Fruit fly (Drosophila melanogaster) whole organism, embryonic: ENCODE results near the gene CG31717.
A peak's percentile ranks its signal among the peaks of the same experiment; 100 is the strongest.

Experiments
- CG10267 ChIP-seq: fragments of 200-800 bp; sonication (Bioruptor generic); optimal IDR thresholded peaks from 2 replicates; lab custom pipeline; 2018; ENCODE audit warnings: missing biosample characterization, mild to moderate bottlenecking, missing genetic modification characterization, moderate library complexity
- CG13894 ChIP-seq: fragments of 200-800 bp; sonication (Bioruptor generic); optimal IDR thresholded peaks from 3 replicates; lab custom pipeline; 2018; ENCODE audit warnings: missing biosample characterization, mild to moderate bottlenecking, missing genetic modification characterization, moderate library complexity
- CG1647 ChIP-seq: fragments of 200-800 bp; sonication (Bioruptor generic); optimal IDR thresholded peaks from 3 replicates; lab custom pipeline; 2016; ENCODE audit warnings: missing biosample characterization, missing genetic modification characterization
- CG17361 ChIP-seq: fragments of 200-800 bp; sonication (Bioruptor generic); IDR thresholded peaks from 3 replicates; pipeline ENCODE4 v1.3.6; 2022; ENCODE audit warnings: missing biosample characterization, missing genetic modification characterization
- CG17802 ChIP-seq: fragments of 200-800 bp; sonication (Bioruptor generic); optimal IDR thresholded peaks from 2 replicates; lab custom pipeline; 2018; ENCODE audit warnings: missing biosample characterization, mild to moderate bottlenecking, missing genetic modification characterization, moderate library complexity
- CG18262 ChIP-seq: fragments of 200-800 bp; optimal IDR thresholded peaks from 3 replicates; lab custom pipeline; 2019; ENCODE audit warnings: missing biosample characterization, mild to moderate bottlenecking, missing genetic modification characterization, moderate library complexity
- CG2199 ChIP-seq: fragments of 200-800 bp; sonication (Bioruptor generic); IDR thresholded peaks from 3 replicates; pipeline ENCODE4 v1.3.6; 2022; ENCODE audit warnings: missing biosample characterization, missing genetic modification characterization
- CG30020 ChIP-seq: fragments of 200-800 bp; optimal IDR thresholded peaks from 2 replicates; lab custom pipeline; 2019; ENCODE audit warnings: missing biosample characterization, mild to moderate bottlenecking, missing genetic modification characterization, moderate library complexity
- CG3995 ChIP-seq: fragments of 200-800 bp; sonication (Bioruptor generic); optimal IDR thresholded peaks from 3 replicates; lab custom pipeline; 2016; ENCODE audit warnings: missing biosample characterization, missing genetic modification characterization
- CG8924 ChIP-seq: fragments of 200-800 bp; optimal IDR thresholded peaks from 3 replicates; lab custom pipeline; 2019; ENCODE audit warnings: missing biosample characterization, mild to moderate bottlenecking, missing genetic modification characterization, moderate library complexity
- CG8944 ChIP-seq: fragments of 200-800 bp; sonication (Bioruptor generic); optimal IDR thresholded peaks from 3 replicates; lab custom pipeline; 2016; ENCODE audit warnings: missing biosample characterization, missing genetic modification characterization
- CG9797 ChIP-seq: fragments of 200-800 bp; sonication (Bioruptor generic); optimal IDR thresholded peaks from 3 replicates; lab custom pipeline; 2018; ENCODE audit warnings: missing biosample characterization, mild to moderate bottlenecking, missing genetic modification characterization
- Chrac-16 ChIP-seq: fragments of 200-800 bp; sonication (Bioruptor generic); optimal IDR thresholded peaks from 3 replicates; lab custom pipeline; 2016; ENCODE audit warnings: missing biosample characterization, missing genetic modification characterization
- CrebB ChIP-seq: fragments of 200-800 bp; sonication (Bioruptor generic); optimal IDR thresholded peaks from 3 replicates; lab custom pipeline; 2018; ENCODE audit warnings: missing biosample characterization, mild to moderate bottlenecking, missing genetic modification characterization
- Dbx ChIP-seq: fragments of 200-800 bp; sonication (Bioruptor generic); IDR thresholded peaks from 3 replicates; pipeline ENCODE4 v1.3.6; 2022; ENCODE audit warnings: missing biosample characterization, missing genetic modification characterization
- Deaf1 ChIP-seq: fragments of 200-800 bp; optimal IDR thresholded peaks from 3 replicates; lab custom pipeline; 2019; ENCODE audit warnings: missing biosample characterization, mild to moderate bottlenecking, missing genetic modification characterization, moderate library complexity
- Dek ChIP-seq: fragments of 200-800 bp; sonication (Bioruptor generic); optimal IDR thresholded peaks from 3 replicates; lab custom pipeline; 2019; ENCODE audit warnings: missing biosample characterization, mild to moderate bottlenecking, missing genetic modification characterization, moderate library complexity
- Dll ChIP-seq: fragments of 200-800 bp; sonication (Bioruptor generic); IDR thresholded peaks from 4 replicates; pipeline ENCODE4 v1.3.6; 2022; ENCODE audit warnings: missing biosample characterization, missing genetic modification characterization; ENCODE audit not compliant: partially characterized antibody
- Dp ChIP-seq: fragments of 200-800 bp; sonication (Bioruptor generic); optimal IDR thresholded peaks from 2 replicates; lab custom pipeline; 2018; ENCODE audit warnings: missing biosample characterization, mild to moderate bottlenecking, missing genetic modification characterization, moderate library complexity
- Fer1 ChIP-seq: fragments of 200-800 bp; sonication (Bioruptor generic); optimal IDR thresholded peaks from 2 replicates; lab custom pipeline; 2017; ENCODE audit warnings: missing biosample characterization, mild to moderate bottlenecking, missing genetic modification characterization
- Fer2 ChIP-seq: fragments of 200-800 bp; sonication (Bioruptor generic); optimal IDR thresholded peaks from 2 replicates; lab custom pipeline; 2018; ENCODE audit warnings: missing biosample characterization, mild to moderate bottlenecking, missing genetic modification characterization, moderate library complexity
- Lhr ChIP-seq: fragments of 200-800 bp; sonication (Bioruptor generic); optimal IDR thresholded peaks from 3 replicates; lab custom pipeline; 2017; ENCODE audit warnings: mild to moderate bottlenecking, missing biosample characterization, missing genetic modification reagents, missing genetic modification characterization
- MBD-R2 ChIP-seq: fragments of 200-800 bp; sonication (Bioruptor generic); IDR thresholded peaks from 2 replicates; pipeline ENCODE4 v1.3.6; 2022; ENCODE audit warnings: missing biosample characterization, missing genetic modification characterization
- MTF-1 ChIP-seq: fragments of 200-800 bp; sonication (Bioruptor generic); optimal IDR thresholded peaks from 2 replicates; lab custom pipeline; 2018; ENCODE audit warnings: missing biosample characterization, mild to moderate bottlenecking, missing genetic modification characterization, borderline replicate concordance
- Med ChIP-seq: fragments of 200-800 bp; sonication (Bioruptor generic); peaks from one replicate; lab custom pipeline; 2016; ENCODE audit warnings: missing biosample characterization, missing genetic modification characterization, mild to moderate bottlenecking, inconsistent platforms, moderate library complexity
- PHDP ChIP-seq: fragments of 200-800 bp; sonication (Bioruptor generic); optimal IDR thresholded peaks from 3 replicates; lab custom pipeline; 2018; ENCODE audit warnings: missing biosample characterization, mild to moderate bottlenecking, missing genetic modification characterization, moderate library complexity
- Spps ChIP-seq: fragments of 200-800 bp; sonication (Bioruptor generic); optimal IDR thresholded peaks from 2 replicates; lab custom pipeline; 2018; ENCODE audit warnings: missing biosample characterization, mild to moderate bottlenecking, missing genetic modification characterization
- TFAM ChIP-seq: fragments of 200-800 bp; sonication (Bioruptor generic); optimal IDR thresholded peaks from 2 replicates; lab custom pipeline; 2017; ENCODE audit warnings: missing biosample characterization, missing genetic modification characterization, inconsistent platforms
- btn ChIP-seq: fragments of 200-800 bp; sonication (Bioruptor generic); optimal IDR thresholded peaks from 2 replicates; lab custom pipeline; 2016; ENCODE audit warnings: missing biosample characterization, missing genetic modification characterization
- cg ChIP-seq: fragments of 200-800 bp; sonication (Bioruptor generic); optimal IDR thresholded peaks from 3 replicates; lab custom pipeline; 2019; ENCODE audit warnings: missing biosample characterization, mild to moderate bottlenecking, missing genetic modification characterization, moderate library complexity
- chn ChIP-seq: fragments of 200-800 bp; sonication (Bioruptor generic); optimal IDR thresholded peaks from 2 replicates; lab custom pipeline; 2016; ENCODE audit warnings: missing biosample characterization, missing genetic modification characterization
- dysf ChIP-seq: fragments of 200-800 bp; sonication (Bioruptor generic); IDR thresholded peaks from 3 replicates; pipeline ENCODE4 v1.3.6; 2022; ENCODE audit warnings: missing biosample characterization, missing genetic modification characterization
- esg ChIP-seq: fragments of 200-800 bp; sonication (Bioruptor generic); conservative IDR thresholded peaks from 2 replicates; pipeline ENCODE4 v1.3.6; 2022; ENCODE audit warnings: missing biosample characterization, missing genetic modification characterization
- grau ChIP-seq: fragments of 200-800 bp; optimal IDR thresholded peaks from 3 replicates; lab custom pipeline; 2019; ENCODE audit warnings: missing biosample characterization, mild to moderate bottlenecking, missing genetic modification characterization, moderate library complexity
- inv ChIP-seq: fragments of 200-800 bp; sonication (Bioruptor generic); IDR thresholded peaks from 2 replicates; pipeline ENCODE4 v1.3.6; 2022; ENCODE audit warnings: missing biosample characterization, missing genetic modification characterization; ENCODE audit not compliant: partially characterized antibody
- jigr1 ChIP-seq: fragments of 200-800 bp; sonication (Bioruptor generic); IDR thresholded peaks from 3 replicates; pipeline ENCODE4 v1.3.6; 2022; ENCODE audit warnings: missing biosample characterization, missing genetic modification characterization
- lbe ChIP-seq: fragments of 200-800 bp; sonication (Bioruptor generic); optimal IDR thresholded peaks from 2 replicates; lab custom pipeline; 2016; ENCODE audit warnings: missing biosample characterization, mild to moderate bottlenecking, missing genetic modification characterization
- mam ChIP-seq: fragments of 200-800 bp; sonication (Bioruptor generic); optimal IDR thresholded peaks from 3 replicates; lab custom pipeline; 2016; ENCODE audit warnings: missing biosample characterization, missing genetic modification characterization
- mld ChIP-seq: fragments of 200-800 bp; sonication (Bioruptor generic); IDR thresholded peaks from 3 replicates; pipeline ENCODE4 v1.3.6; 2022; ENCODE audit warnings: missing biosample characterization, missing genetic modification characterization; ENCODE audit not compliant: partially characterized antibody
- nmo ChIP-seq: fragments of 200-800 bp; sonication (Bioruptor generic); optimal IDR thresholded peaks from 2 replicates; lab custom pipeline; 2018; ENCODE audit warnings: missing biosample characterization, mild to moderate bottlenecking, missing genetic modification characterization, moderate library complexity
- nom ChIP-seq: fragments of 200-800 bp; sonication (Bioruptor generic); optimal IDR thresholded peaks from 2 replicates; lab custom pipeline; 2017; ENCODE audit warnings: missing biosample characterization, missing genetic modification characterization, mild to moderate bottlenecking, moderate library complexity, missing genetic modification reagents
- odd ChIP-seq: fragments of 200-800 bp; sonication (Bioruptor generic); optimal IDR thresholded peaks from 2 replicates; lab custom pipeline; 2017; ENCODE audit warnings: missing biosample characterization, mild to moderate bottlenecking, missing genetic modification characterization
- pfk ChIP-seq: fragments of 200-800 bp; sonication (Bioruptor generic); optimal IDR thresholded peaks from 2 replicates; lab custom pipeline; 2018; ENCODE audit warnings: missing biosample characterization, mild to moderate bottlenecking, missing genetic modification characterization, moderate library complexity
- phol ChIP-seq: fragments of 200-800 bp; sonication (Bioruptor generic); optimal IDR thresholded peaks from 3 replicates; lab custom pipeline; 2018; ENCODE audit warnings: missing biosample characterization, mild to moderate bottlenecking, missing genetic modification characterization, moderate library complexity
- pzg ChIP-seq: fragments of 200-800 bp; sonication (Bioruptor generic); optimal IDR thresholded peaks from 3 replicates; lab custom pipeline; 2018; ENCODE audit warnings: missing biosample characterization, mild to moderate bottlenecking, missing genetic modification characterization, moderate library complexity
- slbo ChIP-seq: fragments of 200-800 bp; sonication (Bioruptor generic); IDR thresholded peaks from 2 replicates; pipeline ENCODE4 v1.3.6; 2022; ENCODE audit warnings: missing biosample characterization, missing genetic modification characterization
- ssp ChIP-seq: fragments of 200-800 bp; sonication (Bioruptor generic); IDR thresholded peaks from 2 replicates; pipeline ENCODE4 v1.3.6; 2022; ENCODE audit warnings: missing biosample characterization, missing genetic modification characterization
- unpg ChIP-seq: fragments of 200-800 bp; sonication (Bioruptor generic); optimal IDR thresholded peaks from 3 replicates; lab custom pipeline; 2018; ENCODE audit warnings: missing biosample characterization, mild to moderate bottlenecking, missing genetic modification characterization, moderate library complexity
- wek ChIP-seq: fragments of 200-800 bp; sonication (Bioruptor generic); optimal IDR thresholded peaks from 3 replicates; lab custom pipeline; 2018; ENCODE audit warnings: missing biosample characterization, mild to moderate bottlenecking, missing genetic modification characterization, moderate library complexity
- wor ChIP-seq: fragments of 200-800 bp; sonication (Bioruptor generic); IDR thresholded peaks from 2 replicates; pipeline ENCODE4 v1.3.6; 2022; ENCODE audit warnings: missing biosample characterization, missing genetic modification characterization

Gene CG31717

dm6 chr2L:10203933-10204509 lies 46.5 kb upstream of the CG31717 start, which contains the start of gene CG34159 (continued):
- TF ChIP-seq wek (peak; percentile 95), unpg (GFP tag; lab: Kevin White, UChicago) (no peak), Dp (GFP tag; lab: Kevin White, UChicago) (peak; percentile 64), odd (GFP tag; lab: Kevin White, UChicago) (no peak), chn (no peak), CG17361 (GFP tag; lab: Robert Waterston, UW) (no peak), Fer1 (GFP tag; lab: Kevin White, UChicago) (peak; percentile 38), PHDP (tag; lab: Kevin White, UChicago) (no peak), CG9797 (GFP tag; lab: Kevin White, UChicago) (peak; percentile 65), mld (GFP tag; lab: Robert Waterston, UW) (no peak), CG1647 (GFP tag; lab: Kevin White, UChicago) (no peak), TFAM (no peak), phol (tag; lab: Kevin White, UChicago) (no peak), Spps (tag; lab: Kevin White, UChicago) (no peak), Lhr (no peak), Deaf1 (tag; lab: Kevin White, UChicago) (no peak), CG8924 (tag; lab: Kevin White, UChicago) (peak; percentile 33), Med (GFP tag; lab: Kevin White, UChicago) (peak; percentile 22), CG18262 (tag; lab: Kevin White, UChicago) (no peak), lbe (GFP tag; lab: Kevin White, UChicago) (peak; percentile 43), nmo (GFP tag; lab: Kevin White, UChicago) (no peak), CG17802 (tag; lab: Kevin White, UChicago) (peak; percentile 51), wor (no peak), nom (no peak), slbo (GFP tag; lab: Robert Waterston, UW) (no peak), CG30020 (peak; percentile 64), CG10267 (tag; lab: Kevin White, UChicago) (peak; percentile 12), grau (tag; lab: Kevin White, UChicago) (peak; percentile 29), CG8944 (no peak), Chrac-16 (GFP tag; lab: Kevin White, UChicago) (no peak), CG13894 (tag; lab: Kevin White, UChicago) (no peak), esg (GFP tag; lab: Robert Waterston, UW) (no peak), CG3995 (peak; percentile 40), mam (GFP tag; lab: Kevin White, UChicago) (no peak), Dek (tag; lab: Kevin White, UChicago) (no peak), MTF-1 (GFP tag; lab: Kevin White, UChicago) (no peak), Dbx (no peak), Fer2 (tag; lab: Kevin White, UChicago) (no peak), dysf (GFP tag; lab: Robert Waterston, UW) (no peak), inv (GFP tag; lab: Robert Waterston, UW) (no peak), CrebB (tag; lab: Kevin White, UChicago) (no peak), CG2199 (GFP tag; lab: Robert Waterston, UW) (no peak), Dll (GFP tag; lab: Robert Waterston, UW) (peak; percentile 21; the same call in 1 of the 4 replicates), ssp (GFP tag; lab: Robert Waterston, UW) (no peak), jigr1 (GFP tag; lab: Robert Waterston, UW) (no peak), pfk (GFP tag; lab: Kevin White, UChicago) (no peak), cg (peak; percentile 81), pzg (GFP tag; lab: Kevin White, UChicago) (peak; percentile 55), MBD-R2 (GFP tag; lab: Robert Waterston, UW) (peak; percentile 46; the same call in 1 of the 2 replicates), btn (no peak)
